Fruit fly (Drosophila melanogaster) whole organism, embryonic: ENCODE measurements around the gene CG31459.

ENCODE experiments used
- Asciz ChIP-seq: fragments of 200-800 bp; sonication (Bioruptor generic); optimal IDR thresholded peaks from 2 replicates; lab custom pipeline; 2017; ENCODE audit warnings: missing biosample characterization, mild to moderate bottlenecking, missing genetic modification characterization, missing genetic modification reagents
- Awh ChIP-seq: fragments of 200-800 bp; sonication (Bioruptor generic); IDR thresholded peaks from 2 replicates; pipeline ENCODE4, ENCODE4 v1.3.6; 2022; ENCODE audit warnings: missing biosample characterization, missing genetic modification characterization
- CG10654 ChIP-seq: fragments of 200-800 bp; sonication (Bioruptor generic); optimal IDR thresholded peaks from 2 replicates; lab custom pipeline; 2016; ENCODE audit warnings: missing biosample characterization, missing genetic modification characterization
- CG11723 ChIP-seq: fragments of 200-800 bp; sonication (Bioruptor generic); optimal IDR thresholded peaks from 2 replicates; lab custom pipeline; 2017; ENCODE audit warnings: missing biosample characterization, mild to moderate bottlenecking, missing genetic modification characterization
- CG12104 ChIP-seq: fragments of 200-800 bp; sonication (Bioruptor generic); optimal IDR thresholded peaks from 3 replicates; lab custom pipeline; 2016; ENCODE audit warnings: missing biosample characterization, missing genetic modification characterization
- CG12236 ChIP-seq: fragments of 200-800 bp; sonication (Bioruptor generic); optimal IDR thresholded peaks from 2 replicates; lab custom pipeline; 2016; ENCODE audit warnings: missing biosample characterization, missing genetic modification characterization
- CG13287 ChIP-seq: fragments of 200-800 bp; sonication (Bioruptor generic); IDR thresholded peaks from 2 replicates; pipeline ENCODE4 v1.3.6; 2022; ENCODE audit warnings: missing biosample characterization, missing genetic modification characterization; ENCODE audit not compliant: partially characterized antibody
- CG17359 ChIP-seq: fragments of 200-800 bp; sonication (Bioruptor generic); optimal IDR thresholded peaks from 3 replicates; lab custom pipeline; 2018; ENCODE audit warnings: missing biosample characterization, mild to moderate bottlenecking, missing genetic modification characterization, moderate library complexity
- CG17612 ChIP-seq: fragments of 200-800 bp; sonication (Bioruptor generic); IDR thresholded peaks from 2 replicates; pipeline ENCODE4 v1.3.6; 2022; ENCODE audit warnings: missing biosample characterization, missing genetic modification characterization
- CG33557 ChIP-seq: fragments of 200-800 bp; sonication (Bioruptor generic); optimal IDR thresholded peaks from 2 replicates; lab custom pipeline; 2019; ENCODE audit warnings: missing biosample characterization, mild to moderate bottlenecking, missing genetic modification characterization, moderate library complexity
- CG34376 ChIP-seq: fragments of 200-800 bp; sonication (Bioruptor generic); optimal IDR thresholded peaks from 2 replicates; lab custom pipeline; 2018; ENCODE audit warnings: missing biosample characterization, mild to moderate bottlenecking, missing genetic modification characterization
- CG4617 ChIP-seq: fragments of 200-800 bp; sonication (Bioruptor generic); optimal IDR thresholded peaks from 3 replicates; lab custom pipeline; 2016; ENCODE audit warnings: missing biosample characterization, missing genetic modification characterization, borderline replicate concordance
- CG6683 ChIP-seq: fragments of 200-800 bp; sonication (Bioruptor generic); optimal IDR thresholded peaks from 2 replicates; lab custom pipeline; 2017; ENCODE audit warnings: missing biosample characterization, mild to moderate bottlenecking, missing genetic modification characterization, missing genetic modification reagents
- CG6854 ChIP-seq: fragments of 200-800 bp; sonication (Bioruptor generic); optimal IDR thresholded peaks from 3 replicates; lab custom pipeline; 2017; ENCODE audit warnings: missing biosample characterization, mild to moderate bottlenecking, missing genetic modification characterization
- CG9932 ChIP-seq: fragments of 200-800 bp; sonication (Bioruptor generic); IDR thresholded peaks from 2 replicates; pipeline ENCODE4 v1.3.6; 2022; ENCODE audit warnings: missing biosample characterization, missing genetic modification characterization
- CoRest ChIP-seq: fragments of 200-800 bp; sonication (Bioruptor generic); optimal IDR thresholded peaks from 3 replicates; lab custom pipeline; 2018; ENCODE audit warnings: missing biosample characterization, mild to moderate bottlenecking, missing genetic modification characterization, moderate library complexity
- CrebB ChIP-seq: fragments of 200-800 bp; sonication (Bioruptor generic); optimal IDR thresholded peaks from 3 replicates; lab custom pipeline; 2018; ENCODE audit warnings: missing biosample characterization, mild to moderate bottlenecking, missing genetic modification characterization
- Dip2 ChIP-seq: fragments of 200-800 bp; sonication (Bioruptor generic); IDR thresholded peaks from 2 replicates; pipeline ENCODE4 v1.3.6; 2022; ENCODE audit warnings: missing biosample characterization, missing genetic modification characterization
- HHEX ChIP-seq: fragments of 200-800 bp; sonication (Bioruptor generic); optimal IDR thresholded peaks from 3 replicates; lab custom pipeline; 2017; ENCODE audit warnings: missing biosample characterization, mild to moderate bottlenecking, missing genetic modification characterization, missing genetic modification reagents
- Kr ChIP-seq: fragments of 200-800 bp; sonication (Bioruptor generic); optimal IDR thresholded peaks from 2 replicates; lab custom pipeline; 2017; ENCODE audit warnings: missing biosample characterization, mild to moderate bottlenecking, missing genetic modification characterization
- Lhr ChIP-seq: fragments of 200-800 bp; sonication (Bioruptor generic); optimal IDR thresholded peaks from 3 replicates; lab custom pipeline; 2017; ENCODE audit warnings: mild to moderate bottlenecking, missing biosample characterization, missing genetic modification reagents, missing genetic modification characterization
- Lim3 ChIP-seq: fragments of 200-800 bp; sonication (Bioruptor generic); IDR thresholded peaks from 2 replicates; pipeline ENCODE4 v1.3.6; 2022; ENCODE audit warnings: missing biosample characterization, missing genetic modification characterization
- Med ChIP-seq: fragments of 200-800 bp; sonication (Bioruptor generic); peaks from one replicate; lab custom pipeline; 2016; ENCODE audit warnings: missing biosample characterization, missing genetic modification characterization, mild to moderate bottlenecking, inconsistent platforms, moderate library complexity
- Meics ChIP-seq: fragments of 200-800 bp; sonication (Bioruptor generic); optimal IDR thresholded peaks from 2 replicates; lab custom pipeline; 2017; ENCODE audit warnings: missing biosample characterization, mild to moderate bottlenecking, missing genetic modification characterization
- Nf-YC ChIP-seq: fragments of 200-800 bp; optimal IDR thresholded peaks from 3 replicates; lab custom pipeline; 2019; ENCODE audit warnings: missing biosample characterization, mild to moderate bottlenecking, missing genetic modification characterization, moderate library complexity
- Usf ChIP-seq: fragments of 200-800 bp; sonication (Bioruptor generic); optimal IDR thresholded peaks from 2 replicates; lab custom pipeline; 2017; ENCODE audit warnings: missing genotype, missing biosample characterization, missing genetic modification characterization
- al ChIP-seq: fragments of 200-800 bp; sonication (Bioruptor generic); IDR thresholded peaks from 2 replicates; pipeline ENCODE4 v1.3.6; 2022; ENCODE audit warnings: missing biosample characterization, missing genetic modification characterization
- amos ChIP-seq: fragments of 200-800 bp; sonication (Bioruptor generic); IDR thresholded peaks from 2 replicates; pipeline ENCODE4 v1.3.6; 2022; ENCODE audit warnings: missing biosample characterization, missing genetic modification characterization; ENCODE audit not compliant: partially characterized antibody
- br ChIP-seq: fragments of >200 bp; optimal IDR thresholded peaks from 2 replicates; lab custom pipeline; 2017
- caup ChIP-seq: fragments of 200-800 bp; sonication (Bioruptor generic); optimal IDR thresholded peaks from 3 replicates; lab custom pipeline; 2017; ENCODE audit warnings: missing biosample characterization, mild to moderate bottlenecking, missing genetic modification characterization, moderate library complexity; ENCODE audit not compliant: severe bottlenecking
- da ChIP-seq: fragments of 200-800 bp; sonication (Bioruptor generic); optimal IDR thresholded peaks from 2 replicates; lab custom pipeline; 2016; ENCODE audit warnings: missing biosample characterization, missing genetic modification characterization
- dati ChIP-seq: fragments of 200-800 bp; sonication (Bioruptor generic); IDR thresholded peaks from 2 replicates; pipeline ENCODE4 v1.3.6; 2022; ENCODE audit warnings: missing biosample characterization, missing genetic modification characterization
- dmrt11E ChIP-seq: fragments of 200-800 bp; sonication (Bioruptor generic); optimal IDR thresholded peaks from 3 replicates; lab custom pipeline; 2018; ENCODE audit warnings: missing biosample characterization, mild to moderate bottlenecking, missing genetic modification characterization, moderate library complexity
- exex ChIP-seq: fragments of 200-800 bp; sonication (Bioruptor generic); optimal IDR thresholded peaks from 4 replicates; lab custom pipeline; 2018; ENCODE audit warnings: missing biosample characterization, mild to moderate bottlenecking, missing genetic modification characterization, moderate library complexity
- gro ChIP-seq: fragments of 200-800 bp; sonication (Bioruptor generic); optimal IDR thresholded peaks from 2 replicates; lab custom pipeline; 2016; ENCODE audit warnings: missing biosample characterization, missing genetic modification characterization
- gsb-n ChIP-seq: fragments of 200-800 bp; sonication (Bioruptor generic); optimal IDR thresholded peaks from 3 replicates; lab custom pipeline; 2018; ENCODE audit warnings: missing biosample characterization, mild to moderate bottlenecking, missing genetic modification characterization
- h ChIP-seq: fragments of >200 bp; optimal IDR thresholded peaks from 2 replicates; lab custom pipeline; 2017
- jigr1 ChIP-seq: fragments of 200-800 bp; sonication (Bioruptor generic); IDR thresholded peaks from 3 replicates; pipeline ENCODE4 v1.3.6; 2022; ENCODE audit warnings: missing biosample characterization, missing genetic modification characterization
- jumu ChIP-seq: fragments of 200-800 bp; sonication (Bioruptor generic); optimal IDR thresholded peaks from 3 replicates; lab custom pipeline; 2016; ENCODE audit warnings: missing biosample characterization, missing genetic modification characterization
- ken ChIP-seq: fragments of 200-800 bp; sonication (Bioruptor generic); IDR thresholded peaks from 3 replicates; pipeline ENCODE4 v1.3.6; 2022; ENCODE audit warnings: missing biosample characterization, missing genetic modification characterization
- mirr ChIP-seq: fragments of 200-800 bp; sonication (Bioruptor generic); optimal IDR thresholded peaks from 3 replicates; lab custom pipeline; 2018; ENCODE audit warnings: missing biosample characterization, mild to moderate bottlenecking, missing genetic modification characterization
- peb ChIP-seq: fragments of 200-800 bp; sonication (Bioruptor generic); IDR thresholded peaks from 2 replicates; pipeline ENCODE4 v1.3.6; 2022; ENCODE audit warnings: missing biosample characterization, missing genetic modification characterization
- pros ChIP-seq: fragments of 200-800 bp; sonication (Bioruptor generic); optimal IDR thresholded peaks from 3 replicates; lab custom pipeline; 2019; ENCODE audit warnings: missing biosample characterization, mild to moderate bottlenecking, missing genetic modification characterization, moderate library complexity
- ro ChIP-seq: fragments of 200-800 bp; sonication (Bioruptor generic); IDR thresholded peaks from 2 replicates; pipeline ENCODE4 v1.3.6; 2022; ENCODE audit warnings: missing biosample characterization, missing genetic modification characterization
- schlank ChIP-seq: fragments of 200-800 bp; sonication (Bioruptor generic); optimal IDR thresholded peaks from 2 replicates; lab custom pipeline; 2018; ENCODE audit warnings: missing biosample characterization, mild to moderate bottlenecking, missing genetic modification characterization
- scrt ChIP-seq: fragments of 200-800 bp; sonication (Bioruptor generic); optimal IDR thresholded peaks from 2 replicates; lab custom pipeline; 2018; ENCODE audit warnings: missing biosample characterization, mild to moderate bottlenecking, missing genetic modification characterization, moderate library complexity
- sim ChIP-seq: fragments of 200-800 bp; sonication (Bioruptor generic); IDR thresholded peaks from 2 replicates; pipeline ENCODE4 v1.3.6; 2022; ENCODE audit warnings: missing biosample characterization, missing genetic modification characterization
- sna ChIP-seq: fragments of 200-800 bp; sonication (Bioruptor generic); IDR thresholded peaks from 2 replicates; pipeline ENCODE4 v1.3.6; 2022; ENCODE audit warnings: missing biosample characterization, missing genetic modification characterization; ENCODE audit not compliant: partially characterized antibody
- tap ChIP-seq: fragments of 200-800 bp; optimal IDR thresholded peaks from 3 replicates; lab custom pipeline; 2019; ENCODE audit warnings: missing biosample characterization, mild to moderate bottlenecking, missing genetic modification characterization, moderate library complexity
- tio ChIP-seq: fragments of 200-800 bp; sonication (Bioruptor generic); optimal IDR thresholded peaks from 2 replicates; lab custom pipeline; 2017; ENCODE audit warnings: missing biosample characterization, missing genetic modification characterization, inconsistent platforms
- trh ChIP-seq: fragments of 200-800 bp; sonication (Bioruptor generic); optimal IDR thresholded peaks from 2 replicates; lab custom pipeline; 2016; ENCODE audit warnings: missing biosample characterization, missing genetic modification characterization

CG31459 gene

dm6 chr3R:19847591-19848256, 7.1 kb downstream of the CG31459 start (continued):
- TF ChIP-seq jumu: no peak
- TF ChIP-seq gsb-n (tag; lab: Kevin White, UChicago): no peak
- no peak for TF ChIP-seq CG6854 (GFP tag; lab: Kevin White, UChicago)
- no peak for TF ChIP-seq Lhr (GFP tag; lab: Kevin White, UChicago)
- no peak for TF ChIP-seq CG4617 (GFP tag; lab: Kevin White, UChicago)
- no peak for TF ChIP-seq ken (GFP tag; lab: Robert Waterston, UW)
- TF ChIP-seq dmrt11E (tag; lab: Kevin White, UChicago): peak; percentile 53
- TF ChIP-seq Asciz (GFP tag; lab: Kevin White, UChicago): peak; percentile 32
- peak; percentile 14; the same call in 1 of the 2 replicates for TF ChIP-seq sna (GFP tag; lab: Robert Waterston, UW)
- TF ChIP-seq ro (GFP tag; lab: Robert Waterston, UW): no peak
- TF ChIP-seq CG6683 (GFP tag; lab: Kevin White, UChicago): no peak
- no peak for TF ChIP-seq trh (GFP tag; lab: Kevin White, UChicago)
- no peak for TF ChIP-seq tio
- TF ChIP-seq CG33557 (GFP tag; lab: Kevin White, UChicago): peak; percentile 67
- TF ChIP-seq al: no peak
- TF ChIP-seq CG12236 (GFP tag; lab: Kevin White, UChicago): peak; percentile 71
- peak; percentile 78 for TF ChIP-seq CrebB (tag; lab: Kevin White, UChicago)
- no peak for TF ChIP-seq jigr1 (GFP tag; lab: Robert Waterston, UW)
- TF ChIP-seq scrt (GFP tag; lab: Kevin White, UChicago): peak; percentile 86
- TF ChIP-seq CG9932 (GFP tag; lab: Robert Waterston, UW): no peak
- TF ChIP-seq exex (tag; lab: Kevin White, UChicago): peak; percentile 23
- peak; percentile 63 for TF ChIP-seq CG34376 (GFP tag; lab: Kevin White, UChicago)
- TF ChIP-seq amos (GFP tag; lab: Robert Waterston, UW): no peak
- TF ChIP-seq Med (GFP tag; lab: Kevin White, UChicago): peak; percentile 19
- TF ChIP-seq Awh: no peak; the same call in none of the 2 replicates
- peak; percentile 25 for TF ChIP-seq CG13287
- no peak for TF ChIP-seq Dip2 (GFP tag; lab: Robert Waterston, UW)
- TF ChIP-seq CG11723: no peak
- TF ChIP-seq dati (GFP tag; lab: Robert Waterston, UW): no peak
- peak; percentile 4 for TF ChIP-seq Nf-YC (tag; lab: Kevin White, UChicago)
- no peak for TF ChIP-seq HHEX (GFP tag; lab: Kevin White, UChicago)
- TF ChIP-seq CG17359 (tag; lab: Kevin White, UChicago): no peak
- TF ChIP-seq Lim3: no peak
- no peak for TF ChIP-seq tap
- TF ChIP-seq sim (GFP tag; lab: Robert Waterston, UW): no peak
- no peak for TF ChIP-seq da (GFP tag; lab: Kevin White, UChicago)
- TF ChIP-seq CG10654: no peak
- TF ChIP-seq br: no peak
- TF ChIP-seq mirr (GFP tag; lab: Kevin White, UChicago): peak; percentile 89
- no peak for TF ChIP-seq CG17612 (GFP tag; lab: Robert Waterston, UW)
- TF ChIP-seq CG12104 (GFP tag; lab: Kevin White, UChicago): no peak
- peak; percentile 33 for TF ChIP-seq schlank (tag; lab: Kevin White, UChicago)
- no peak for TF ChIP-seq pros
- no peak for TF ChIP-seq Kr
- no peak for TF ChIP-seq Meics (GFP tag; lab: Kevin White, UChicago)
- TF ChIP-seq h: no peak
- TF ChIP-seq peb (GFP tag; lab: Robert Waterston, UW): no peak
- TF ChIP-seq CoRest: no peak
- TF ChIP-seq gro (GFP tag; lab: Kevin White, UChicago): no peak
- TF ChIP-seq caup (GFP tag; lab: Kevin White, UChicago): peak; percentile 42
- no peak for TF ChIP-seq Usf
